Fruit fly (Drosophila melanogaster): ENCODE data around the gene CG42831.

Gene CG42831

dm6 chr3L:10784566-10785003 lies 30.0 kb upstream of the CG42831 start (continued):
- TF ChIP-seq CG10209 (GFP tag; optimal IDR thresholded peaks at IDR 0.05) (peak; percentile 38), ind (GFP tag; optimal IDR thresholded peaks at IDR 0.05) (no peak), slbo (GFP tag; IDR thresholded peaks at IDR 0.05) (peak; percentile 9; the same call in 1 of the 2 replicates), CG2875 (GFP tag; optimal IDR thresholded peaks at IDR 0.05) (peak; percentile 30), CG12155 (GFP tag; optimal IDR thresholded peaks at IDR 0.05) (no peak), CG7839 (tag; optimal IDR thresholded peaks at IDR 0.05) (peak; percentile 60), CG7271 (tag; optimal IDR thresholded peaks at IDR 0.05) (no peak), Spps (tag; optimal IDR thresholded peaks at IDR 0.05) (peak; percentile 8), CG17361 (GFP tag; IDR thresholded peaks at IDR 0.05) (peak; percentile 52; the same call in 1 of the 3 replicates), CG6254 (GFP tag; optimal IDR thresholded peaks at IDR 0.05) (peak; percentile 21), grau (tag; optimal IDR thresholded peaks at IDR 0.05) (peak; percentile 8), ato (GFP tag; IDR thresholded peaks at IDR 0.05; ENCODE audit: partially characterized antibody) (no peak), sc (optimal IDR thresholded peaks at IDR 0.05) (no peak), sc (GFP tag; optimal IDR thresholded peaks at IDR 0.05) (peak; percentile 34), nerfin-1 (tag; optimal IDR thresholded peaks at IDR 0.05) (peak; percentile 12), amos (GFP tag; IDR thresholded peaks at IDR 0.05; ENCODE audit: partially characterized antibody) (no peak), Abd-B (GFP tag; optimal IDR thresholded peaks at IDR 0.05) (peak; percentile 40), gfzf (GFP tag; optimal IDR thresholded peaks at IDR 0.05) (no peak), Drgx (GFP tag; IDR thresholded peaks at IDR 0.05) (peak; percentile 21; the same call in 1 of the 2 replicates), CG15696 (tag; optimal IDR thresholded peaks at IDR 0.05) (no peak), CG2678 (tag; optimal IDR thresholded peaks at IDR 0.05) (peak; percentile 60), CG4404 (GFP tag; IDR thresholded peaks at IDR 0.05) (no peak), row (GFP tag; IDR thresholded peaks at IDR 0.05) (peak; percentile 30; the same call in 2 of the 3 replicates), CG6654 (GFP tag; optimal IDR thresholded peaks at IDR 0.05) (no peak), Sox102F (GFP tag; optimal IDR thresholded peaks at IDR 0.05) (peak; percentile 61), CG13424 (tag; optimal IDR thresholded peaks at IDR 0.05) (peak; percentile 43), CG8359 (GFP tag; optimal IDR thresholded peaks at IDR 0.05; ENCODE audit: borderline replicate concordance) (peak; percentile 4), vvl (GFP tag; IDR thresholded peaks at IDR 0.05) (peak; percentile 63), Lpt (GFP tag; optimal IDR thresholded peaks at IDR 0.05) (no peak), PHDP (tag; optimal IDR thresholded peaks at IDR 0.05) (peak; percentile 35), Xrp1 (GFP tag; IDR thresholded peaks at IDR 0.05) (peak; percentile 50; the same call in 1 of the 2 replicates), HLH3B (GFP tag; IDR thresholded peaks at IDR 0.05) (0 out of 2 replicates have a peak, but pooled peaks have one; percentile 6), CG13775 (GFP tag; optimal IDR thresholded peaks at IDR 0.05) (peak; percentile 25), CG12942 (GFP tag; optimal IDR thresholded peaks at IDR 0.05) (no peak), gem (tag; optimal IDR thresholded peaks at IDR 0.05) (peak; percentile 72), CG10979 (tag; optimal IDR thresholded peaks at IDR 0.05) (peak; percentile 71), Sox100B (GFP tag; optimal IDR thresholded peaks at IDR 0.05) (peak; percentile 61), CG32767 (GFP tag; IDR thresholded peaks at IDR 0.05) (0 out of 2 replicates have a peak, but pooled peaks have one; percentile 26), CG7556 (GFP tag; optimal IDR thresholded peaks at IDR 0.05) (peak; percentile 30), CG30403 (GFP tag; optimal IDR thresholded peaks at IDR 0.05) (peak; percentile 14), Xbp1 (GFP tag; optimal IDR thresholded peaks at IDR 0.05) (peak; percentile 40), D (optimal IDR thresholded peaks at IDR 0.05) (no peak), D (GFP tag; optimal IDR thresholded peaks at IDR 0.05) (peak; percentile 42), ATbp (GFP tag; optimal IDR thresholded peaks at IDR 0.05) (peak; percentile 9), mld (GFP tag; IDR thresholded peaks at IDR 0.05; ENCODE audit: partially characterized antibody) (no peak), CG3838 (GFP tag; optimal IDR thresholded peaks at IDR 0.05) (no peak), Asciz (GFP tag; optimal IDR thresholded peaks at IDR 0.05) (peak; percentile 54), CG4424 (GFP tag; optimal IDR thresholded peaks at IDR 0.05) (peak; percentile 63), lab (GFP tag; optimal IDR thresholded peaks at IDR 0.05) (peak; percentile 29), unpg (GFP tag; optimal IDR thresholded peaks at IDR 0.05) (peak; percentile 36)

Measured in whole organism, embryonic.